Fruit fly (Drosophila melanogaster): ENCODE results near the gene trh.

trh gene

DNA sequence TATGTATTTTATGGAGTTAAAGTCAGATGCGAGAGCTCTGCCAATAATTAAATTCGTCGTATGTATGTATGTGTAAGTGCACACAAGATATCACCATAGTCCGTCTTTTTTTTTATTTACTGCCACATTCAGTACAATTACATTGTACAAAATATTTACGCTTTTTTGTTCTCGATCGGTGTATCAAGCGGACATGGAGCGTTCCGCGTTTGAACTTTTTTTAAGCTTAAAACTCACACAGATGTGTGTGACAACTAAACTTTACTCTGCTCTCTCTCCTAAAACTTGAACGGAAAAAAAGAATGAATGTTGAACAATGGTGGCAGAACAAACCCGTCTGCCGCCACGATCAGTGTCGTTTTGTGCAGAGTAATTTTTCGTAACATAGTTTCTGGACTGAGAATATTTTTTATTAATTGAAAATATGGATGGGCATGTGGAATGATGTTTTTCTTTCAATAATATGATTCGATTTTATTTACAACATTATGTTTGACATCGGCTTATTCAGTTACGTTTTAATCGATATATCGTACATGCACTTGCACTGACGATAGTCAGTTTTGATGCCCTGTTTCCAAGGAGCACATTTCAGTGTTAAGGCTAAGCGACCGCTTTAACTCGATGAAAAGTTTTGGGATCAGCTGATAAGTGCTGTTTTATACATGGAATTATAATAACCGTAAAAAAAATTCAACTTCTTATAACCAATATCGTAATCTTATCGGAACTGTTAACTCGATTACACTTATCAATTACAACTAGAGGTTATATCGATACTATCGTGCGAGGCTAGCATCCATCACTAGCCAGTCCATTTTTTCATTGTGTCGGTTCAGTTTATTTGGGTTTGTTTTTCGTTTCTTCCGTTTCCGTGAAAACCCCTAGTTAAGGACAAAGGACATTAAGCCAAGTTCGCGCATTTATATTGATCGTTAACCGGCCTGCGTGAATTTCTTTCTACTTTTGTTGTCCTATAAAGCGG, 45.5 kb downstream of the trh start, which contains the start of gene mth (continued):
- TF ChIP-seq slou (GFP tag; optimal IDR thresholded peaks at IDR 0.05) (no peak), Sry-β (GFP tag; optimal IDR thresholded peaks at IDR 0.05) (no peak), jumu (GFP tag; optimal IDR thresholded peaks at IDR 0.05) (peak; percentile 26), Nf-YB (GFP tag; optimal IDR thresholded peaks at IDR 0.05) (no peak), CG3163 (GFP tag; optimal IDR thresholded peaks at IDR 0.05) (no peak), CG8765 (GFP tag; IDR thresholded peaks at IDR 0.05) (peak; percentile 23; the same call in 1 of the 2 replicates), CG11398 (GFP tag; optimal IDR thresholded peaks at IDR 0.05) (no peak), CG34422 (GFP tag; IDR thresholded peaks at IDR 0.05) (no peak), CG17328 (GFP tag; IDR thresholded peaks at IDR 0.05) (no peak), Bgb (GFP tag; IDR thresholded peaks at IDR 0.05; ENCODE audit: partially characterized antibody) (peak; percentile 94), CG6689 (GFP tag; IDR thresholded peaks at IDR 0.05) (peak; percentile 28; the same call in 1 of the 2 replicates), Jarid2 (GFP tag; optimal IDR thresholded peaks at IDR 0.05) (peak; percentile 46), chn (GFP tag; optimal IDR thresholded peaks at IDR 0.05) (peak; percentile 43), Adf1 (GFP tag; IDR thresholded peaks at IDR 0.05) (peak; percentile 42; the same call in 1 of the 2 replicates), h (optimal IDR thresholded peaks at IDR 0.05) (no peak), Trl (optimal IDR thresholded peaks at IDR 0.05) (no peak), Trl (GFP tag; optimal IDR thresholded peaks at IDR 0.05) (peak; percentile 24), Usf (GFP tag; optimal IDR thresholded peaks at IDR 0.05) (no peak), CG15601 (tag; optimal IDR thresholded peaks at IDR 0.05) (peak; percentile 67), zf30C (GFP tag; optimal IDR thresholded peaks at IDR 0.05) (no peak), CG2199 (GFP tag; IDR thresholded peaks at IDR 0.05) (no peak), Spps (tag; optimal IDR thresholded peaks at IDR 0.05) (no peak), CG2129 (GFP tag; IDR thresholded peaks at IDR 0.05; ENCODE audit: partially characterized antibody) (peak; percentile 98), CG8388 (GFP tag; optimal IDR thresholded peaks at IDR 0.05) (no peak), peb (GFP tag; IDR thresholded peaks at IDR 0.05) (no peak), al (GFP tag; IDR thresholded peaks at IDR 0.05) (peak; percentile 56), Sry-δ (GFP tag; optimal IDR thresholded peaks at IDR 0.05) (peak; percentile 98), Myb (GFP tag; optimal IDR thresholded peaks at IDR 0.05) (peak; percentile 73), CG1233 (GFP tag; optimal IDR thresholded peaks at IDR 0.05) (no peak), p53 (GFP tag; optimal IDR thresholded peaks at IDR 0.05) (peak; percentile 18), CG9817 (tag; optimal IDR thresholded peaks at IDR 0.05) (peak; percentile 49), HLH54F (GFP tag; optimal IDR thresholded peaks at IDR 0.05) (peak; percentile 32), CG4360 (GFP tag; IDR thresholded peaks at IDR 0.05) (no peak), MBD-R2 (GFP tag; IDR thresholded peaks at IDR 0.05) (peak; percentile 43), Fer1 (GFP tag; optimal IDR thresholded peaks at IDR 0.05) (no peak), CG12071 (GFP tag; optimal IDR thresholded peaks at IDR 0.05) (no peak), Stat92E (GFP tag; optimal IDR thresholded peaks at IDR 0.05) (peak in 1 of 3 experiments; percentile 22), CG17612 (GFP tag; IDR thresholded peaks at IDR 0.05) (no peak), mam (GFP tag; optimal IDR thresholded peaks at IDR 0.05) (peak; percentile 77), Elba2 (GFP tag; optimal IDR thresholded peaks at IDR 0.05) (no peak), CG1603 (tag; optimal IDR thresholded peaks at IDR 0.05) (peak; percentile 75), CG17568 (GFP tag; optimal IDR thresholded peaks at IDR 0.05) (no peak), pita (GFP tag; optimal IDR thresholded peaks at IDR 0.05) (no peak), stc (GFP tag; IDR thresholded peaks at IDR 0.05) (peak; percentile 27; the same call in 1 of the 2 replicates), CG11456 (GFP tag; IDR thresholded peaks at IDR 0.05) (peak; percentile 48; the same call in 1 of the 3 replicates), Hmr (GFP tag; optimal IDR thresholded peaks at IDR 0.05) (peak; percentile 65), Antp (GFP tag; optimal IDR thresholded peaks at IDR 0.05) (peak; percentile 28), cg (GFP tag; optimal IDR thresholded peaks at IDR 0.05) (peak; percentile 40), HmgD (GFP tag; optimal IDR thresholded peaks at IDR 0.05) (no peak)
